Worm (Caenorhabditis elegans) whole organism, L1 larva: ENCODE measurements around the gene K12H6.10.
A peak's percentile ranks its signal among the peaks of the same experiment; 100 is the strongest.

Experiments
- C04F5.9 ChIP-seq: sonication (generic microtip); optimal IDR thresholded peaks from 2 replicates; lab custom pipeline; 2016; ENCODE audit warnings: missing genetic modification characterization, missing compliant biosample characterization
- aly-2 ChIP-seq: fragments of 150-350 bp; optimal IDR thresholded peaks from 2 replicates; lab custom pipeline; 2014; ENCODE audit warnings: missing biosample characterization, missing genetic modification characterization
- blmp-1 ChIP-seq: fragments of 150-350 bp; optimal IDR thresholded peaks from 2 replicates; lab custom pipeline; 2014; ENCODE audit warnings: missing biosample characterization, missing genetic modification characterization
- ceh-8 ChIP-seq: fragments of 200-800 bp; sonication (Bioruptor generic); optimal IDR thresholded peaks from 2 replicates; lab custom pipeline; 2018; ENCODE audit warnings: mild to moderate bottlenecking, missing genetic modification characterization, moderate library complexity, missing compliant biosample characterization
- ceh-88 ChIP-seq: fragments of 200-800 bp; sonication (Bioruptor generic); IDR thresholded peaks from 2 replicates; pipeline ENCODE4 v1.3.6; 2022; ENCODE audit warnings: missing genetic modification characterization, missing compliant biosample characterization
- ceh-90 ChIP-seq: sonication (generic microtip); optimal IDR thresholded peaks from 2 replicates; lab custom pipeline; 2016; ENCODE audit warnings: missing genetic modification characterization, missing compliant biosample characterization
- dpl-1 ChIP-seq, 3 experiments: fragments of 150-350 bp in 2 of 3; sonication (generic microtip) in 1 of 3; optimal IDR thresholded peaks; 2 replicates each; lab custom pipeline; 2014 to 2017; ENCODE audit warnings: missing biosample characterization in 3 of 3, missing genetic modification characterization in 3 of 3, missing genetic modification reagents in 3 of 3
- efl-1 ChIP-seq, 4 experiments: fragments of 150-350 bp; optimal IDR thresholded peaks in 3 of 4; peaks in 1 of 4; 1 replicate in 1 of 4; 2 replicates in 3 of 4; lab custom pipeline; 2014; ENCODE audit warnings: missing biosample characterization in 2 of 4, missing genetic modification characterization in 2 of 4, missing genetic modification reagents in 2 of 4
- efl-3 ChIP-seq: fragments of 200-800 bp; sonication (Bioruptor generic); optimal IDR thresholded peaks from 2 replicates; lab custom pipeline; 2018; ENCODE audit warnings: mild to moderate bottlenecking, missing genetic modification characterization, missing compliant biosample characterization
- elt-3 ChIP-seq, 6 experiments: fragments of 150-350 bp in 1 of 6; sonication (generic microtip); optimal IDR thresholded peaks; 2 replicates each; lab custom pipeline; 2017 to 2018; ENCODE audit warnings: missing biosample characterization in 6 of 6, missing genetic modification characterization in 6 of 6, inconsistent platforms in 1 of 6
- ets-5 ChIP-seq: fragments of 200-800 bp; sonication (Bioruptor generic); IDR thresholded peaks from 2 replicates; pipeline ENCODE4 v1.3.6; 2022; ENCODE audit warnings: missing genetic modification characterization, missing compliant biosample characterization
- fkh-10 ChIP-seq: sonication (generic microtip); optimal IDR thresholded peaks from 2 replicates; lab custom pipeline; 2017; ENCODE audit warnings: missing biosample characterization, missing genetic modification reagents, missing genetic modification characterization
- fkh-4 ChIP-seq: sonication (generic microtip); optimal IDR thresholded peaks from 2 replicates; lab custom pipeline; 2016; ENCODE audit warnings: missing compliant biosample characterization, missing genetic modification characterization, borderline replicate concordance
- hlh-4 ChIP-seq: sonication (generic microtip); optimal IDR thresholded peaks from 2 replicates; lab custom pipeline; 2016; ENCODE audit warnings: mild to moderate bottlenecking, missing genetic modification characterization, missing compliant biosample characterization
- irx-1 ChIP-seq: sonication (generic microtip); optimal IDR thresholded peaks from 2 replicates; lab custom pipeline; 2016; ENCODE audit warnings: missing genetic modification characterization, missing compliant biosample characterization
- isw-1 ChIP-seq: fragments of 200-800 bp; sonication (Bioruptor generic); IDR thresholded peaks from 2 replicates; pipeline ENCODE4 v1.3.6; 2022; ENCODE audit warnings: missing genetic modification characterization, missing compliant biosample characterization
- lin-13 ChIP-seq: fragments of 150-350 bp; optimal IDR thresholded peaks from 2 replicates; lab custom pipeline; 2014; ENCODE audit warnings: missing biosample characterization, missing genetic modification reagents, missing genetic modification characterization
- lin-14 ChIP-seq: fragments of 200-800 bp; sonication (Bioruptor generic); optimal IDR thresholded peaks from 2 replicates; lab custom pipeline; 2018; ENCODE audit warnings: mild to moderate bottlenecking, missing genetic modification characterization, moderate library complexity, missing compliant biosample characterization
- lin-15B ChIP-seq: fragments of 150-350 bp; sonication (generic microtip); optimal IDR thresholded peaks from 3 replicates; lab custom pipeline; 2014; ENCODE audit warnings: missing biosample characterization, missing genetic modification characterization
- lin-35 ChIP-seq, 2 experiments: fragments of 150-350 bp; optimal IDR thresholded peaks; 2 replicates each; lab custom pipeline; 2014; ENCODE audit warnings: missing biosample characterization in 2 of 2, missing genetic modification characterization in 2 of 2, missing genetic modification reagents in 2 of 2
- lsy-2 ChIP-seq, 2 experiments: fragments of 150-350 bp; optimal IDR thresholded peaks; 2 replicates each; lab custom pipeline; 2014; ENCODE audit warnings: missing biosample characterization in 2 of 2, missing genetic modification characterization in 2 of 2
- mef-2 ChIP-seq: fragments of 150-350 bp; optimal IDR thresholded peaks from 2 replicates; lab custom pipeline; 2014; ENCODE audit warnings: missing biosample characterization, missing genetic modification characterization
- mep-1 ChIP-seq: fragments of 150-350 bp; optimal IDR thresholded peaks from 2 replicates; lab custom pipeline; 2014; ENCODE audit warnings: missing biosample characterization, missing genetic modification characterization
- nhr-19 ChIP-seq: fragments of 200-800 bp; sonication (Bioruptor generic); conservative IDR thresholded peaks from 2 replicates; pipeline ENCODE4 v1.3.6; 2022; ENCODE audit warnings: missing genetic modification characterization, missing compliant biosample characterization
- nhr-20 ChIP-seq: sonication (generic microtip); optimal IDR thresholded peaks from 2 replicates; lab custom pipeline; 2016; ENCODE audit warnings: mild to moderate bottlenecking, missing genetic modification characterization, missing compliant biosample characterization
- nhr-28 ChIP-seq: fragments of 150-350 bp; optimal IDR thresholded peaks from 2 replicates; lab custom pipeline; 2014; ENCODE audit warnings: missing biosample characterization, missing genetic modification characterization
- nhr-71 ChIP-seq: sonication (generic microtip); optimal IDR thresholded peaks from 2 replicates; lab custom pipeline; 2016; ENCODE audit warnings: mild to moderate bottlenecking, missing genetic modification characterization, moderate library complexity, missing compliant biosample characterization
- nhr-77 ChIP-seq: fragments of 150-350 bp; optimal IDR thresholded peaks from 2 replicates; lab custom pipeline; 2014; ENCODE audit warnings: missing biosample characterization, missing genetic modification characterization
- nhr-85 ChIP-seq: sonication (generic microtip); peaks from one replicate; lab custom pipeline; 2016; ENCODE audit warnings: missing genetic modification characterization, inconsistent platforms, missing compliant biosample characterization
- pag-3 ChIP-seq: sonication (generic microtip); optimal IDR thresholded peaks from 2 replicates; lab custom pipeline; 2017; ENCODE audit warnings: missing genetic modification characterization, mild to moderate bottlenecking, missing compliant biosample characterization, antibody characterized with exemption, borderline replicate concordance; ENCODE audit not compliant: insufficient read depth
- rnt-1 ChIP-seq: sonication (generic microtip); optimal IDR thresholded peaks from 2 replicates; lab custom pipeline; 2016; ENCODE audit warnings: mild to moderate bottlenecking, missing genetic modification characterization, moderate library complexity, missing compliant biosample characterization
- skn-1 ChIP-seq: fragments of 150-350 bp; optimal IDR thresholded peaks from 2 replicates; lab custom pipeline; 2014; ENCODE audit warnings: missing biosample characterization, missing genetic modification characterization
- snu-23 ChIP-seq: sonication (generic microtip); optimal IDR thresholded peaks from 2 replicates; lab custom pipeline; 2016; ENCODE audit warnings: missing genetic modification characterization, missing compliant biosample characterization
- sox-4 ChIP-seq: sonication (generic microtip); optimal IDR thresholded peaks from 2 replicates; lab custom pipeline; 2016; ENCODE audit warnings: missing genetic modification characterization, missing compliant biosample characterization
- unc-30 ChIP-seq: sonication (generic microtip); optimal IDR thresholded peaks from 2 replicates; lab custom pipeline; 2017; ENCODE audit warnings: missing biosample characterization, missing genetic modification characterization
- unc-62 ChIP-seq: fragments of 150-350 bp; optimal IDR thresholded peaks from 2 replicates; lab custom pipeline; 2014; ENCODE audit warnings: missing biosample characterization, missing genetic modification reagents, missing genetic modification characterization
- xbp-1 ChIP-seq: sonication (generic microtip); optimal IDR thresholded peaks from 2 replicates; lab custom pipeline; 2016; ENCODE audit warnings: missing genetic modification characterization, missing compliant biosample characterization
- zip-4 ChIP-seq: fragments of 200-800 bp; sonication (Bioruptor generic); optimal IDR thresholded peaks from 2 replicates; lab custom pipeline; 2018; ENCODE audit warnings: mild to moderate bottlenecking, missing genetic modification characterization, moderate library complexity, missing compliant biosample characterization
- ztf-11 ChIP-seq, 2 experiments: sonication (generic microtip); optimal IDR thresholded peaks; 2 replicates each; lab custom pipeline; 2016 to 2017; ENCODE audit warnings: missing genetic modification characterization in 2 of 2, missing biosample characterization in 1 of 2, missing compliant biosample characterization in 1 of 2

K12H6.10 gene

ce11 chrII:2857559-2857958 lies 34.9 kb downstream of the K12H6.10 start:
- TF ChIP-seq zip-4 (GFP tag; lab: Kevin White, UChicago) (no peak), blmp-1 (tag; lab: Kevin White, UChicago) (peak; percentile 79), lin-35 (GFP tag; optimal IDR thresholded peaks at IDR 0.05; lab: Kevin White, UChicago) (no peak), unc-62 (GFP tag; lab: Kevin White, UChicago) (no peak), nhr-28 (tag; lab: Kevin White, UChicago) (no peak), nhr-19 (GFP tag; lab: Robert Waterston, UW) (no peak), C04F5.9 (tag; lab: Kevin White, UChicago) (no peak), aly-2 (no peak), nhr-77 (tag; lab: Kevin White, UChicago) (no peak), snu-23 (GFP tag; lab: Kevin White, UChicago) (peak; percentile 7), fkh-10 (no peak), lin-15B (tag; lab: Kevin White, UChicago) (no peak), nhr-20 (tag; lab: Kevin White, UChicago) (peak; percentile 35), nhr-85 (tag; lab: Kevin White, UChicago) (peak; percentile 85), ceh-88 (no peak), unc-30 (tag; lab: Kevin White, UChicago) (no peak), lin-13 (GFP tag; lab: Kevin White, UChicago) (no peak), ets-5 (no peak), ceh-90 (tag; lab: Kevin White, UChicago) (no peak), rnt-1 (tag; lab: Kevin White, UChicago) (peak; percentile 29), efl-3 (GFP tag; lab: Kevin White, UChicago) (no peak), ceh-8 (GFP tag; lab: Kevin White, UChicago) (no peak), efl-1 (optimal IDR thresholded peaks at IDR 0.05; lab: Kevin White, UChicago) (no peak), efl-1 (GFP tag; optimal IDR thresholded peaks at IDR 0.05 in 1 of 2; lab: Kevin White, UChicago) (peak in 1 of 2 experiments; percentile 66), irx-1 (tag; lab: Kevin White, UChicago) (no peak), pag-3 (tag; lab: Kevin White, UChicago) (peak; percentile 90), sox-4 (tag; lab: Kevin White, UChicago) (no peak), lsy-2 (tag; optimal IDR thresholded peaks at IDR 0.05; lab: Kevin White, UChicago) (no peak), dpl-1 (GFP tag; optimal IDR thresholded peaks at IDR 0.05; lab: Kevin White, UChicago) (no peak), lin-14 (peak; percentile 53), skn-1 (tag; lab: Kevin White, UChicago) (no peak), ztf-11 (tag; optimal IDR thresholded peaks at IDR 0.05; lab: Kevin White, UChicago) (no peak), nhr-71 (no peak), mef-2 (no peak), elt-3 (tag; optimal IDR thresholded peaks at IDR 0.05; lab: Kevin White, UChicago) (peak; percentile 16 to 88 (median 73)), isw-1 (GFP tag; lab: Robert Waterston, UW) (no peak), xbp-1 (no peak), mep-1 (tag; lab: Kevin White, UChicago) (no peak), hlh-4 (no peak)

- TF ChIP-seq nhr-85 (tag; lab: Kevin White, UChicago) (peak; percentile 74), snu-23 (GFP tag; lab: Kevin White, UChicago) (peak; percentile 0), zip-4 (GFP tag; lab: Kevin White, UChicago) (no peak), nhr-20 (tag; lab: Kevin White, UChicago) (peak; percentile 26), mef-2 (no peak), fkh-4 (tag; lab: Kevin White, UChicago) (no peak), elt-3 (tag; optimal IDR thresholded peaks at IDR 0.05; lab: Kevin White, UChicago) (peak in 1 of 6 experiments; percentile 48), lin-35 (GFP tag; optimal IDR thresholded peaks at IDR 0.05; lab: Kevin White, UChicago) (peak in 1 of 2 experiments; percentile 24), blmp-1 (tag; lab: Kevin White, UChicago) (peak; percentile 5)
These were observed 36.2 kb downstream of the K12H6.10 start for ce11 chrII:2858851-2859250.
